Fruit fly (Drosophila melanogaster) whole organism, embryonic: ENCODE measurements around the gene Ccdc58.

Source experiments
- Antp ChIP-seq: fragments of 200-800 bp; sonication (Bioruptor generic); optimal IDR thresholded peaks from 3 replicates; lab custom pipeline; 2016; ENCODE audit warnings: missing biosample characterization, missing genetic modification characterization
- Awh ChIP-seq: fragments of 200-800 bp; sonication (Bioruptor generic); IDR thresholded peaks from 2 replicates; pipeline ENCODE4, ENCODE4 v1.3.6; 2022; ENCODE audit warnings: missing biosample characterization, missing genetic modification characterization
- Blimp-1 ChIP-seq: fragments of 200-800 bp; sonication (Bioruptor generic); optimal IDR thresholded peaks from 3 replicates; lab custom pipeline; 2018; ENCODE audit warnings: missing biosample characterization, missing genetic modification characterization, mild to moderate bottlenecking, moderate library complexity, missing genetic modification reagents
- CG10366 ChIP-seq: fragments of 200-800 bp; sonication (Bioruptor generic); IDR thresholded peaks from 2 replicates; pipeline ENCODE4 v1.3.6; 2022; ENCODE audit warnings: missing biosample characterization, missing genetic modification characterization
- CG10431 ChIP-seq: fragments of 200-800 bp; sonication (Bioruptor generic); optimal IDR thresholded peaks from 3 replicates; lab custom pipeline; 2018; ENCODE audit warnings: missing biosample characterization, mild to moderate bottlenecking, missing genetic modification characterization
- CG10543 ChIP-seq: fragments of 200-800 bp; sonication (Bioruptor generic); optimal IDR thresholded peaks from 3 replicates; lab custom pipeline; 2017; ENCODE audit warnings: missing biosample characterization, mild to moderate bottlenecking, missing genetic modification characterization, moderate library complexity
- CG10654 ChIP-seq: fragments of 200-800 bp; sonication (Bioruptor generic); optimal IDR thresholded peaks from 2 replicates; lab custom pipeline; 2016; ENCODE audit warnings: missing biosample characterization, missing genetic modification characterization
- CG12942 ChIP-seq: fragments of 200-800 bp; sonication (Bioruptor generic); optimal IDR thresholded peaks from 3 replicates; lab custom pipeline; 2016; ENCODE audit warnings: missing biosample characterization, missing genetic modification characterization
- CG1602 ChIP-seq: fragments of 200-800 bp; sonication (Bioruptor generic); optimal IDR thresholded peaks from 3 replicates; lab custom pipeline; 2016; ENCODE audit warnings: missing biosample characterization, missing genetic modification characterization
- CG16863 ChIP-seq: fragments of 200-800 bp; sonication (Bioruptor generic); optimal IDR thresholded peaks from 3 replicates; lab custom pipeline; 2016; ENCODE audit warnings: missing biosample characterization, missing genetic modification characterization
- CG1792 ChIP-seq: fragments of 200-800 bp; sonication (Bioruptor generic); optimal IDR thresholded peaks from 2 replicates; lab custom pipeline; 2016; ENCODE audit warnings: missing biosample characterization, missing genetic modification characterization
- CG18476 ChIP-seq: fragments of 200-800 bp; sonication (Bioruptor generic); optimal IDR thresholded peaks from 2 replicates; lab custom pipeline; 2016; ENCODE audit warnings: missing biosample characterization, mild to moderate bottlenecking, missing genetic modification characterization
- CG2678 ChIP-seq: fragments of 200-800 bp; sonication (Bioruptor generic); optimal IDR thresholded peaks from 3 replicates; lab custom pipeline; 2019; ENCODE audit warnings: missing biosample characterization, mild to moderate bottlenecking, missing genetic modification characterization, moderate library complexity
- CG31441 ChIP-seq: fragments of 200-800 bp; sonication (Bioruptor generic); IDR thresholded peaks from 2 replicates; pipeline ENCODE4 v1.3.6; 2022; ENCODE audit warnings: missing biosample characterization, missing genetic modification characterization
- CG33213 ChIP-seq: fragments of 200-800 bp; sonication (Bioruptor generic); optimal IDR thresholded peaks from 3 replicates; lab custom pipeline; 2016; ENCODE audit warnings: missing biosample characterization, missing genetic modification characterization
- CG34376 ChIP-seq: fragments of 200-800 bp; sonication (Bioruptor generic); optimal IDR thresholded peaks from 2 replicates; lab custom pipeline; 2018; ENCODE audit warnings: missing biosample characterization, mild to moderate bottlenecking, missing genetic modification characterization
- CG3847 ChIP-seq: fragments of 200-800 bp; sonication (Bioruptor generic); IDR thresholded peaks from 2 replicates; pipeline ENCODE4 v1.3.6; 2022; ENCODE audit warnings: missing biosample characterization, missing genetic modification characterization
- CG4707 ChIP-seq: fragments of 200-800 bp; sonication (Bioruptor generic); optimal IDR thresholded peaks from 2 replicates; lab custom pipeline; 2018; ENCODE audit warnings: missing biosample characterization, mild to moderate bottlenecking, missing genetic modification characterization, moderate library complexity
- CG5953 ChIP-seq: fragments of 200-800 bp; sonication (Bioruptor generic); IDR thresholded peaks from 2 replicates; pipeline ENCODE4 v1.3.6; 2022; ENCODE audit warnings: missing biosample characterization, missing genetic modification characterization
- CG7372 ChIP-seq: fragments of 200-800 bp; sonication (Bioruptor generic); IDR thresholded peaks from 2 replicates; pipeline ENCODE4 v1.3.6; 2022; ENCODE audit warnings: missing biosample characterization, missing genetic modification characterization
- CG7786 ChIP-seq: fragments of 200-800 bp; sonication (Bioruptor generic); optimal IDR thresholded peaks from 2 replicates; lab custom pipeline; 2016; ENCODE audit warnings: missing biosample characterization, missing genetic modification characterization
- CG7963 ChIP-seq: fragments of 200-800 bp; sonication (Bioruptor generic); IDR thresholded peaks from 3 replicates; pipeline ENCODE4 v1.3.6; 2022; ENCODE audit warnings: missing biosample characterization, missing genetic modification characterization; ENCODE audit not compliant: partially characterized antibody
- CkIIα-i1 ChIP-seq: fragments of 200-800 bp; sonication (Bioruptor generic); IDR thresholded peaks from 2 replicates; pipeline ENCODE4 v1.3.6; 2022; ENCODE audit warnings: missing biosample characterization, missing genetic modification characterization
- D19B ChIP-seq: fragments of 200-800 bp; sonication (Bioruptor generic); optimal IDR thresholded peaks from 2 replicates; lab custom pipeline; 2017; ENCODE audit warnings: missing biosample characterization, mild to moderate bottlenecking, missing genetic modification characterization
- Drgx ChIP-seq: fragments of 200-800 bp; sonication (Bioruptor generic); IDR thresholded peaks from 2 replicates; pipeline ENCODE4 v1.3.6; 2022; ENCODE audit warnings: missing biosample characterization, missing genetic modification characterization
- Gsc ChIP-seq: fragments of 200-800 bp; sonication (Bioruptor generic); IDR thresholded peaks from 2 replicates; pipeline ENCODE4 v1.3.6; 2022; ENCODE audit warnings: missing biosample characterization, missing genetic modification characterization
- HmgZ ChIP-seq: fragments of 200-800 bp; sonication (Bioruptor generic); optimal IDR thresholded peaks from 2 replicates; lab custom pipeline; 2018; ENCODE audit warnings: missing biosample characterization, mild to moderate bottlenecking, missing genetic modification characterization
- Hr3 ChIP-seq: fragments of 200-800 bp; sonication (Bioruptor generic); optimal IDR thresholded peaks from 3 replicates; lab custom pipeline; 2016; ENCODE audit warnings: missing biosample characterization, missing genetic modification characterization
- NfI ChIP-seq: fragments of 200-800 bp; sonication (Bioruptor generic); optimal IDR thresholded peaks from 3 replicates; lab custom pipeline; 2018; ENCODE audit warnings: missing biosample characterization, mild to moderate bottlenecking, missing genetic modification characterization, moderate library complexity
- Ravus ChIP-seq: fragments of 200-800 bp; sonication (Bioruptor generic); IDR thresholded peaks from 2 replicates; pipeline ENCODE4 v1.3.6; 2022; ENCODE audit warnings: missing biosample characterization, missing genetic modification characterization
- Six4 ChIP-seq: fragments of 200-800 bp; sonication (Bioruptor generic); optimal IDR thresholded peaks from 2 replicates; lab custom pipeline; 2016; ENCODE audit warnings: missing biosample characterization, missing genetic modification characterization
- Sry-β ChIP-seq: fragments of 200-800 bp; sonication (Bioruptor generic); optimal IDR thresholded peaks from 2 replicates; lab custom pipeline; 2018; ENCODE audit warnings: missing biosample characterization, mild to moderate bottlenecking, missing genetic modification characterization, moderate library complexity
- Ssrp ChIP-seq: fragments of 200-800 bp; sonication (Bioruptor generic); optimal IDR thresholded peaks from 2 replicates; lab custom pipeline; 2018; ENCODE audit warnings: missing biosample characterization, mild to moderate bottlenecking, missing genetic modification characterization, moderate library complexity
- TFAM ChIP-seq: fragments of 200-800 bp; sonication (Bioruptor generic); optimal IDR thresholded peaks from 2 replicates; lab custom pipeline; 2017; ENCODE audit warnings: missing biosample characterization, missing genetic modification characterization, inconsistent platforms
- ab ChIP-seq: fragments of 200-800 bp; sonication (Bioruptor generic); optimal IDR thresholded peaks from 2 replicates; lab custom pipeline; 2016; ENCODE audit warnings: missing biosample characterization, missing genetic modification characterization
- amos ChIP-seq: fragments of 200-800 bp; sonication (Bioruptor generic); IDR thresholded peaks from 2 replicates; pipeline ENCODE4 v1.3.6; 2022; ENCODE audit warnings: missing biosample characterization, missing genetic modification characterization; ENCODE audit not compliant: partially characterized antibody
- ara ChIP-seq: fragments of 200-800 bp; sonication (Bioruptor generic); IDR thresholded peaks from 2 replicates; pipeline ENCODE4 v1.3.6; 2022; ENCODE audit warnings: missing biosample characterization, missing genetic modification characterization
- ash1 ChIP-seq: fragments of 200-800 bp; sonication (Bioruptor generic); optimal IDR thresholded peaks from 2 replicates; lab custom pipeline; 2018; ENCODE audit warnings: missing biosample characterization, mild to moderate bottlenecking, missing genetic modification characterization
- bsh ChIP-seq, 2 experiments: fragments of 200-800 bp; sonication (Bioruptor generic); optimal IDR thresholded peaks; 2 replicates each; lab custom pipeline; 2017 to 2018; ENCODE audit warnings: mild to moderate bottlenecking in 2 of 2, missing biosample characterization in 2 of 2, missing genetic modification characterization in 2 of 2, moderate library complexity in 1 of 2
- dmrt99B ChIP-seq: fragments of 200-800 bp; sonication (Bioruptor generic); optimal IDR thresholded peaks from 2 replicates; lab custom pipeline; 2018; ENCODE audit warnings: missing biosample characterization, mild to moderate bottlenecking, missing genetic modification characterization, moderate library complexity
- fd3F ChIP-seq: fragments of 200-800 bp; sonication (Bioruptor generic); optimal IDR thresholded peaks from 2 replicates; lab custom pipeline; 2018; ENCODE audit warnings: missing biosample characterization, mild to moderate bottlenecking, missing genetic modification characterization, moderate library complexity
- fd96Cb ChIP-seq: fragments of 200-800 bp; sonication (Bioruptor generic); optimal IDR thresholded peaks from 2 replicates; lab custom pipeline; 2018; ENCODE audit warnings: missing biosample characterization, mild to moderate bottlenecking, missing genetic modification characterization, moderate library complexity
- gem ChIP-seq: fragments of 200-800 bp; sonication (Bioruptor generic); optimal IDR thresholded peaks from 2 replicates; lab custom pipeline; 2019; ENCODE audit warnings: missing biosample characterization, mild to moderate bottlenecking, missing genetic modification characterization, moderate library complexity
- gfzf ChIP-seq: fragments of 200-800 bp; sonication (Bioruptor generic); optimal IDR thresholded peaks from 2 replicates; lab custom pipeline; 2016; ENCODE audit warnings: missing biosample characterization, mild to moderate bottlenecking, missing genetic modification characterization, moderate library complexity
- lab ChIP-seq: fragments of 200-800 bp; sonication (Bioruptor generic); optimal IDR thresholded peaks from 3 replicates; lab custom pipeline; 2017; ENCODE audit warnings: missing biosample characterization, missing genetic modification characterization, mild to moderate bottlenecking, moderate library complexity, missing genetic modification reagents
- lilli ChIP-seq: fragments of 200-800 bp; sonication (Bioruptor generic); optimal IDR thresholded peaks from 3 replicates; lab custom pipeline; 2016; ENCODE audit warnings: missing biosample characterization, missing genetic modification characterization
- onecut ChIP-seq: fragments of 200-800 bp; sonication (Bioruptor generic); IDR thresholded peaks from 2 replicates; pipeline ENCODE4 v1.3.6; 2022; ENCODE audit warnings: missing biosample characterization, missing genetic modification characterization
- pita ChIP-seq: fragments of 200-800 bp; sonication (Bioruptor generic); optimal IDR thresholded peaks from 2 replicates; lab custom pipeline; 2017; ENCODE audit warnings: missing biosample characterization, mild to moderate bottlenecking, missing genetic modification characterization
- psq ChIP-seq: fragments of 200-800 bp; sonication (Bioruptor generic); optimal IDR thresholded peaks from 2 replicates; lab custom pipeline; 2017; ENCODE audit warnings: missing biosample characterization, missing genetic modification characterization
- ranshi ChIP-seq: fragments of 200-800 bp; sonication (Bioruptor generic); IDR thresholded peaks from 2 replicates; pipeline ENCODE4 v1.3.6; 2022; ENCODE audit warnings: missing biosample characterization, missing genetic modification characterization
- twi ChIP-seq: fragments of 200-800 bp; optimal IDR thresholded peaks from 2 replicates; lab custom pipeline; 2019; ENCODE audit warnings: missing biosample characterization, mild to moderate bottlenecking, missing genetic modification characterization, moderate library complexity

Gene Ccdc58

DNA sequence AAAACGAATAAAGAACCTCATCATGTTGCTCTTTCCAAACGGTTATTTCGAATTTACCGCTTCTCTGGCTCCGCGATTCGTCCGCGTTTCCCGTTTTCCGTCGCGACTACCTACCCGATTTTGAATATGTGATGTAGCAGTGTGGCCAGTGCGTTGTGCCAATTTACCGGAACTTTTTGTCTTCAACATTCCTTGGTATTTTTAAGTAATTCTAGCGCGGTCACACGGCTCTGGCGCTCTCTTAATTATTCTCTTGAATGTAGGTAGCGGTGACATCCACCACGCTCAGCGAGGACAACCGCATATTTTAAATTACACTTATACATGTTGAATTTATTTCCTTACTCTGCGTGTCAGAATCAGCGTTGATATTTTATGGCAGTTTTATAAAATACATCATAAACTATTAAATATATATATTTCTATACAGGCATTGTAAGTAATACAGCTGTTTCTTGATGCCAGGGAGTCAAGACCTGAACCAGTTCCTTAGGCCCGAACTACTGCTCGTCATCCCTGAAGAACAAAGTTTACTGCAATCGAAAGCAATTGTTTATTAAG is 11.5 kb upstream of the Ccdc58 start, which contains the start of the genes CG42637, Gyc76C and SREBP (continued):
- TF ChIP-seq CG10654 (GFP tag; lab: Kevin White, UChicago): no peak
- no peak for TF ChIP-seq ara (GFP tag; lab: Robert Waterston, UW)
- no peak for TF ChIP-seq CG18476 (GFP tag; lab: Kevin White, UChicago)
- TF ChIP-seq Blimp-1 (GFP tag; lab: Kevin White, UChicago): no peak
- no peak for TF ChIP-seq onecut
- TF ChIP-seq CG7786 (GFP tag; lab: Kevin White, UChicago): no peak
- peak; percentile 9; the same call in 1 of the 2 replicates for TF ChIP-seq CG10366 (GFP tag; lab: Robert Waterston, UW)
- no peak for TF ChIP-seq Ravus (GFP tag; lab: Robert Waterston, UW)
- no peak for TF ChIP-seq CkIIα-i1 (GFP tag; lab: Robert Waterston, UW)
- TF ChIP-seq CG16863 (GFP tag; lab: Kevin White, UChicago): no peak
- peak; percentile 11 for TF ChIP-seq gem (tag; lab: Kevin White, UChicago)
- peak; percentile 96 for TF ChIP-seq gfzf (GFP tag; lab: Kevin White, UChicago)
- TF ChIP-seq fd96Cb (tag; lab: Kevin White, UChicago): no peak
- TF ChIP-seq CG10431 (GFP tag; lab: Kevin White, UChicago): peak; percentile 4
- TF ChIP-seq psq (GFP tag; lab: Kevin White, UChicago): no peak
- no peak for TF ChIP-seq fd3F (GFP tag; lab: Kevin White, UChicago)
- TF ChIP-seq ranshi (GFP tag; lab: Robert Waterston, UW): peak; percentile 46; the same call in 1 of the 2 replicates
- no peak for TF ChIP-seq ab (GFP tag; lab: Kevin White, UChicago)
- peak; percentile 90 for TF ChIP-seq pita (GFP tag; lab: Kevin White, UChicago)
- TF ChIP-seq Gsc (GFP tag; lab: Robert Waterston, UW): no peak
- TF ChIP-seq Awh: no peak
- TF ChIP-seq CG7372 (GFP tag; lab: Robert Waterston, UW): no peak
- TF ChIP-seq bsh (GFP tag; optimal IDR thresholded peaks at IDR 0.05; lab: Kevin White, UChicago): no peak
- TF ChIP-seq D19B (GFP tag; lab: Kevin White, UChicago): no peak
- TF ChIP-seq CG33213 (GFP tag; lab: Kevin White, UChicago): peak; percentile 82
- TF ChIP-seq Antp (GFP tag; lab: Kevin White, UChicago): no peak
- TF ChIP-seq CG10543 (GFP tag; lab: Kevin White, UChicago): no peak
- TF ChIP-seq lab (GFP tag; lab: Kevin White, UChicago): peak; percentile 40
- TF ChIP-seq Ssrp: no peak
- no peak for TF ChIP-seq lilli (GFP tag; lab: Kevin White, UChicago)
- no peak for TF ChIP-seq CG12942
- no peak for TF ChIP-seq CG7963 (GFP tag; lab: Robert Waterston, UW)
- no peak for TF ChIP-seq NfI
- TF ChIP-seq CG1602 (GFP tag; lab: Kevin White, UChicago): no peak
- TF ChIP-seq CG3847 (GFP tag; lab: Robert Waterston, UW): peak; percentile 64
- TF ChIP-seq Sry-β (GFP tag; lab: Kevin White, UChicago): peak; percentile 31
- no peak for TF ChIP-seq CG4707
- TF ChIP-seq Six4: no peak
- no peak for TF ChIP-seq twi (tag; lab: Kevin White, UChicago)
- no peak for TF ChIP-seq CG1792
- peak; percentile 19 for TF ChIP-seq CG34376 (GFP tag; lab: Kevin White, UChicago)
- TF ChIP-seq CG2678: no peak
- TF ChIP-seq CG5953 (GFP tag; lab: Robert Waterston, UW): no peak
- TF ChIP-seq Hr3: no peak
- peak; percentile 71 for TF ChIP-seq ash1
- TF ChIP-seq TFAM: no peak
- TF ChIP-seq dmrt99B (tag; lab: Kevin White, UChicago): no peak
- peak; percentile 62; the same call in 1 of the 2 replicates for TF ChIP-seq amos
- TF ChIP-seq HmgZ (tag; lab: Kevin White, UChicago): peak; percentile 63
- TF ChIP-seq CG31441 (GFP tag; lab: Robert Waterston, UW): no peak
- peak; percentile 9; the same call in 1 of the 2 replicates for TF ChIP-seq Drgx
